Fruit fly (Drosophila melanogaster) ovary, adult (tissue): Measurements from ENCODE around the gene GatA.

Experiments
- CG17801 ChIP-seq: fragments of 200-800 bp; optimal IDR thresholded peaks from 2 replicates; lab custom pipeline; 2019; ENCODE audit warnings: missing biosample characterization, mild to moderate bottlenecking, missing genetic modification characterization, moderate library complexity; ENCODE audit not compliant: partially characterized antibody

The GatA gene

dm6 chr3R:19014742-19015422, 13.8 kb downstream of the GatA start:
- TF ChIP-seq CG17801 (GFP tag; lab: Kevin White, UChicago) = peak; percentile 69

dm6 chr3R:19014027-19014426, 14.6 kb downstream of the GatA start:
- TF ChIP-seq CG17801 (GFP tag; lab: Kevin White, UChicago) = no peak

dm6 chr3R:19011885-19012284, 16.8 kb downstream of the GatA start:
- TF ChIP-seq CG17801 (GFP tag; lab: Kevin White, UChicago) = no peak

- no peak for TF ChIP-seq CG17801 (GFP tag; lab: Kevin White, UChicago)
Observed at dm6 chr3R:19010923-19011322, 17.7 kb downstream of the GatA start.

dm6 chr3R:19001701-19002100, 27.0 kb downstream of the GatA start:
- no peak for TF ChIP-seq CG17801 (GFP tag; lab: Kevin White, UChicago)

- TF ChIP-seq CG17801 (GFP tag; lab: Kevin White, UChicago) = no peak
Observed at dm6 chr3R:18999906-19000451, 28.7 kb downstream of the GatA start.

- no peak for TF ChIP-seq CG17801 (GFP tag; lab: Kevin White, UChicago)
Observed at dm6 chr3R:18998370-18998769, 30.3 kb downstream of the GatA start.

- no peak for TF ChIP-seq CG17801 (GFP tag; lab: Kevin White, UChicago)
Observed at dm6 chr3R:18997388-18998287, 31.0 kb downstream of the GatA start.

dm6 chr3R:18995556-18996272, 32.9 kb downstream of the GatA start:
- TF ChIP-seq CG17801 (GFP tag; lab: Kevin White, UChicago) = no peak

dm6 chr3R:18993159-18993558, 35.5 kb downstream of the GatA start:
- no peak for TF ChIP-seq CG17801 (GFP tag; lab: Kevin White, UChicago)

dm6 chr3R:18991721-18992120, 36.9 kb downstream of the GatA start:
- no peak for TF ChIP-seq CG17801 (GFP tag; lab: Kevin White, UChicago)

- TF ChIP-seq CG17801 (GFP tag; lab: Kevin White, UChicago) = no peak
Observed at dm6 chr3R:18990514-18990913, 38.1 kb downstream of the GatA start.

- no peak for TF ChIP-seq CG17801 (GFP tag; lab: Kevin White, UChicago)
Observed at dm6 chr3R:18989819-18990137, 38.9 kb downstream of the GatA start.

dm6 chr3R:18988957-18989818, 39.5 kb downstream of the GatA start:
- no peak for TF ChIP-seq CG17801 (GFP tag; lab: Kevin White, UChicago)
